Fruit fly (Drosophila melanogaster) whole organism, pupa: ENCODE measurements around the gene CG16711.

Experiments
- CG10348 ChIP-seq: fragments of 200-800 bp; sonication (Bioruptor generic); IDR thresholded peaks from 2 replicates; pipeline ENCODE4 v1.3.6; 2022; ENCODE audit warnings: missing biosample characterization, missing genetic modification characterization
- CG14655 ChIP-seq: fragments of 200-800 bp; sonication (Bioruptor generic); optimal IDR thresholded peaks from 3 replicates; lab custom pipeline; 2017; ENCODE audit warnings: mild to moderate bottlenecking, missing biosample characterization, missing genetic modification reagents, missing genetic modification characterization
- CG34367 ChIP-seq: fragments of 200-800 bp; sonication (Bioruptor generic); optimal IDR thresholded peaks from 2 replicates; lab custom pipeline; 2018; ENCODE audit warnings: missing biosample characterization, mild to moderate bottlenecking, missing genetic modification characterization
- CG8159 ChIP-seq: fragments of 200-800 bp; sonication (Bioruptor generic); optimal IDR thresholded peaks from 3 replicates; lab custom pipeline; 2018; ENCODE audit warnings: missing biosample characterization, mild to moderate bottlenecking, missing genetic modification characterization, moderate library complexity
- CG8301 ChIP-seq: fragments of 200-800 bp; sonication (Bioruptor generic); optimal IDR thresholded peaks from 2 replicates; lab custom pipeline; 2018; ENCODE audit warnings: missing biosample characterization, mild to moderate bottlenecking, missing genetic modification characterization
- CG9948 ChIP-seq: fragments of 200-800 bp; sonication (Bioruptor generic); optimal IDR thresholded peaks from 2 replicates; lab custom pipeline; 2018; ENCODE audit warnings: missing biosample characterization, mild to moderate bottlenecking, missing genetic modification characterization, moderate library complexity
- EcR ChIP-seq: fragments of 200-800 bp; sonication (Bioruptor generic); optimal IDR thresholded peaks from 3 replicates; lab custom pipeline; 2019; ENCODE audit warnings: missing biosample characterization, missing genetic modification characterization, mild to moderate bottlenecking, moderate library complexity, missing genetic modification reagents
- Ets98B ChIP-seq: fragments of 200-800 bp; sonication (Bioruptor generic); IDR thresholded peaks from 2 replicates; pipeline ENCODE4 v1.3.6; 2022; ENCODE audit warnings: missing biosample characterization, missing genetic modification characterization
- Pif1B ChIP-seq: fragments of 200-800 bp; sonication (Bioruptor generic); optimal IDR thresholded peaks from 3 replicates; lab custom pipeline; 2016; ENCODE audit warnings: missing biosample characterization, missing genetic modification characterization
- Snoo ChIP-seq: fragments of 200-800 bp; sonication (Bioruptor generic); optimal IDR thresholded peaks from 3 replicates; lab custom pipeline; 2017; ENCODE audit warnings: missing biosample characterization, mild to moderate bottlenecking, missing genetic modification characterization, inconsistent platforms

DNA sequence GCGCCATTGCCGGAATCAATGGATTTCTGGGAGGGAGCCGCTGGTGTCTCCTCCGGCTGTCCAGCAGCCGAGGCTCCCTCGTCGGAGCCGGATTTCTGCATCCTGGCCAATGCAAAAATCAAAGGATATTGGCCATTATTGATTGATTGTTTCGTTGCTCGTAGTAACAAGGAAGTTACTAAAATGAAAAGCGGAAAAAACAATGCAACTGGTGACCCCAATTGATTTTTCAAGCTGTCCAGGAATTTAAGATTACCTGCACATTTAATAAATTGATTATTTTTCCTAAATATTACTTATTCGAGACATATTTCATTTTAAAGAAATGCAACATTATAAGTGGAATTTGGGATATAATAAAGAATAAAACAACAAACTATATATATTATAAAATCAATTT, 636 bp upstream of the CG16711 start, which contains the start of gene CG6761:
- TF ChIP-seq CG34367 (tag; lab: Kevin White, UChicago) = no peak
- TF ChIP-seq Ets98B (GFP tag; lab: Robert Waterston, UW) = no peak
- TF ChIP-seq Snoo (tag; lab: Kevin White, UChicago) = no peak
- no peak for TF ChIP-seq CG14655
- no peak for TF ChIP-seq CG10348 (GFP tag; lab: Robert Waterston, UW)
- no peak for TF ChIP-seq CG8159 (tag; lab: Kevin White, UChicago)
- TF ChIP-seq EcR (GFP tag; lab: Kevin White, UChicago) = no peak
- no peak for TF ChIP-seq CG9948 (tag; lab: Kevin White, UChicago)
- TF ChIP-seq Pif1B (GFP tag; lab: Kevin White, UChicago) = no peak
- TF ChIP-seq CG8301 (tag; lab: Kevin White, UChicago) = no peak
